Fruit fly (Drosophila melanogaster) whole organism, embryonic: Measurements from ENCODE around the gene Mlc2.
A peak's percentile ranks its signal among the peaks of the same experiment; 100 is the strongest.

Experiments used
- Antp ChIP-seq: fragments of 200-800 bp; sonication (Bioruptor generic); optimal IDR thresholded peaks from 3 replicates; lab custom pipeline; 2016; ENCODE audit warnings: missing biosample characterization, missing genetic modification characterization
- CG10321 ChIP-seq: fragments of 200-800 bp; sonication (Bioruptor generic); IDR thresholded peaks from 2 replicates; pipeline ENCODE4 v1.3.6; 2022; ENCODE audit warnings: missing biosample characterization, missing genetic modification characterization
- CG13287 ChIP-seq: fragments of 200-800 bp; sonication (Bioruptor generic); IDR thresholded peaks from 2 replicates; pipeline ENCODE4 v1.3.6; 2022; ENCODE audit warnings: missing biosample characterization, missing genetic modification characterization; ENCODE audit not compliant: partially characterized antibody
- CG15479 ChIP-seq: fragments of 200-800 bp; sonication (Bioruptor generic); optimal IDR thresholded peaks from 3 replicates; lab custom pipeline; 2019; ENCODE audit warnings: missing biosample characterization, mild to moderate bottlenecking, missing genetic modification characterization, moderate library complexity
- CG15696 ChIP-seq: fragments of 200-800 bp; sonication (Bioruptor generic); optimal IDR thresholded peaks from 2 replicates; lab custom pipeline; 2019; ENCODE audit warnings: missing biosample characterization, mild to moderate bottlenecking, missing genetic modification characterization, moderate library complexity
- CG16815 ChIP-seq: fragments of 200-800 bp; sonication (Bioruptor generic); optimal IDR thresholded peaks from 3 replicates; lab custom pipeline; 2017; ENCODE audit warnings: missing biosample characterization, mild to moderate bottlenecking, missing genetic modification characterization
- CG2712 ChIP-seq: fragments of 200-800 bp; optimal IDR thresholded peaks from 3 replicates; lab custom pipeline; 2019; ENCODE audit warnings: missing biosample characterization, mild to moderate bottlenecking, missing genetic modification characterization, moderate library complexity
- CG3407 ChIP-seq: fragments of 200-800 bp; sonication (Bioruptor generic); optimal IDR thresholded peaks from 2 replicates; lab custom pipeline; 2018; ENCODE audit warnings: missing biosample characterization, mild to moderate bottlenecking, missing genetic modification characterization
- CG5180 ChIP-seq: fragments of 200-800 bp; sonication (Bioruptor generic); optimal IDR thresholded peaks from 3 replicates; lab custom pipeline; 2017; ENCODE audit warnings: missing biosample characterization, missing genetic modification characterization, mild to moderate bottlenecking, moderate library complexity, missing genetic modification reagents
- CG6791 ChIP-seq: fragments of 200-800 bp; sonication (Bioruptor generic); IDR thresholded peaks from 3 replicates; pipeline ENCODE4 v1.3.6; 2022; ENCODE audit warnings: missing biosample characterization, missing genetic modification characterization; ENCODE audit not compliant: partially characterized antibody
- CG8290 ChIP-seq, 3 experiments: fragments of 200-800 bp; sonication (Bioruptor generic); optimal IDR thresholded peaks; 2 replicates each; lab custom pipeline; 2016 to 2019; ENCODE audit warnings: missing biosample characterization in 3 of 3, missing genetic modification characterization in 3 of 3, mild to moderate bottlenecking in 2 of 3, moderate library complexity in 1 of 3
- CG9609 ChIP-seq: fragments of 200-800 bp; sonication (Bioruptor generic); optimal IDR thresholded peaks from 3 replicates; lab custom pipeline; 2016; ENCODE audit warnings: missing biosample characterization, missing genetic modification characterization
- CTCF ChIP-seq: fragments of 200-800 bp; sonication (Bioruptor generic); optimal IDR thresholded peaks from 2 replicates; lab custom pipeline; 2017; ENCODE audit warnings: missing biosample characterization, mild to moderate bottlenecking, missing genetic modification characterization, moderate library complexity
- D ChIP-seq, 2 experiments: fragments of 200-800 bp in 1 of 2; fragments of >200 bp in 1 of 2; sonication (Bioruptor generic) in 1 of 2; optimal IDR thresholded peaks; 2 replicates in 1 of 2; 3 replicates in 1 of 2; lab custom pipeline; 2017; ENCODE audit warnings: mild to moderate bottlenecking in 1 of 2, missing biosample characterization in 1 of 2, missing genetic modification characterization in 1 of 2, missing genetic modification reagents in 1 of 2
- Dp ChIP-seq: fragments of 200-800 bp; sonication (Bioruptor generic); optimal IDR thresholded peaks from 2 replicates; lab custom pipeline; 2018; ENCODE audit warnings: missing biosample characterization, mild to moderate bottlenecking, missing genetic modification characterization, moderate library complexity
- E2f2 ChIP-seq: fragments of 200-800 bp; sonication (Bioruptor generic); IDR thresholded peaks from 2 replicates; pipeline ENCODE4 v1.3.6; 2022; ENCODE audit warnings: missing biosample characterization, missing genetic modification characterization
- Ets65A ChIP-seq: fragments of 200-800 bp; sonication (Bioruptor generic); peaks from one replicate; lab custom pipeline; 2016; ENCODE audit warnings: missing biosample characterization, missing genetic modification characterization
- GATAe ChIP-seq: fragments of 200-800 bp; sonication (Bioruptor generic); conservative IDR thresholded peaks from 2 replicates; pipeline ENCODE4 v1.3.6; 2022; ENCODE audit warnings: missing biosample characterization, missing genetic modification characterization
- HHEX ChIP-seq: fragments of 200-800 bp; sonication (Bioruptor generic); optimal IDR thresholded peaks from 3 replicates; lab custom pipeline; 2017; ENCODE audit warnings: missing biosample characterization, mild to moderate bottlenecking, missing genetic modification characterization, missing genetic modification reagents
- HmgZ ChIP-seq: fragments of 200-800 bp; sonication (Bioruptor generic); optimal IDR thresholded peaks from 2 replicates; lab custom pipeline; 2018; ENCODE audit warnings: missing biosample characterization, mild to moderate bottlenecking, missing genetic modification characterization
- Opbp ChIP-seq: fragments of 200-800 bp; sonication (Bioruptor generic); IDR thresholded peaks from 3 replicates; pipeline ENCODE4 v1.3.6; 2022; ENCODE audit warnings: missing biosample characterization, missing genetic modification characterization; ENCODE audit not compliant: partially characterized antibody
- Trl ChIP-seq, 3 experiments: fragments of >200 bp in 2 of 3; fragments of 200-800 bp in 1 of 3; sonication (Bioruptor generic) in 1 of 3; optimal IDR thresholded peaks; 2 replicates in 1 of 3; 3 replicates in 2 of 3; lab custom pipeline; 2016 to 2017; ENCODE audit warnings: missing biosample characterization in 1 of 3, missing genetic modification characterization in 1 of 3
- Vsx1 ChIP-seq: fragments of 200-800 bp; sonication (Bioruptor generic); optimal IDR thresholded peaks from 2 replicates; lab custom pipeline; 2017; ENCODE audit warnings: missing biosample characterization, mild to moderate bottlenecking, missing genetic modification characterization, missing genetic modification reagents
- aop ChIP-seq: fragments of 200-800 bp; sonication (Bioruptor generic); IDR thresholded peaks from 2 replicates; pipeline ENCODE4 v1.3.6; 2022; ENCODE audit warnings: missing biosample characterization, missing genetic modification characterization
- cad ChIP-seq: fragments of >200 bp; optimal IDR thresholded peaks from 2 replicates; lab custom pipeline; 2017; ENCODE audit warnings: missing biosample characterization, missing genetic modification characterization
- chinmo ChIP-seq: fragments of 200-800 bp; sonication (Bioruptor generic); IDR thresholded peaks from 4 replicates; pipeline ENCODE4 v1.3.6; 2022; ENCODE audit warnings: missing biosample characterization, missing genetic modification characterization; ENCODE audit not compliant: partially characterized antibody
- da ChIP-seq: fragments of 200-800 bp; sonication (Bioruptor generic); optimal IDR thresholded peaks from 2 replicates; lab custom pipeline; 2016; ENCODE audit warnings: missing biosample characterization, missing genetic modification characterization
- grn ChIP-seq: fragments of 200-800 bp; sonication (Bioruptor generic); optimal IDR thresholded peaks from 3 replicates; lab custom pipeline; 2017; ENCODE audit warnings: missing biosample characterization, missing genetic modification characterization
- ham ChIP-seq: fragments of 200-800 bp; sonication (Bioruptor generic); IDR thresholded peaks from 2 replicates; pipeline ENCODE4 v1.3.6; 2022; ENCODE audit warnings: missing biosample characterization, missing genetic modification characterization
- hb ChIP-seq: fragments of 200-800 bp; sonication (Bioruptor generic); IDR thresholded peaks from 3 replicates; pipeline ENCODE4 v1.3.6; 2022; ENCODE audit warnings: missing biosample characterization, missing genetic modification characterization; ENCODE audit not compliant: partially characterized antibody
- her ChIP-seq: fragments of 200-800 bp; sonication (Bioruptor generic); optimal IDR thresholded peaks from 2 replicates; lab custom pipeline; 2016; ENCODE audit warnings: missing biosample characterization, missing genetic modification characterization
- rib ChIP-seq: fragments of 200-800 bp; sonication (Bioruptor generic); IDR thresholded peaks from 2 replicates; pipeline ENCODE4 v1.3.6; 2022; ENCODE audit warnings: missing biosample characterization, missing genetic modification characterization
- slou ChIP-seq: fragments of 200-800 bp; sonication (Bioruptor generic); optimal IDR thresholded peaks from 3 replicates; lab custom pipeline; 2016; ENCODE audit warnings: missing biosample characterization, missing genetic modification characterization
- slp2 ChIP-seq: fragments of 200-800 bp; sonication (Bioruptor generic); optimal IDR thresholded peaks from 2 replicates; lab custom pipeline; 2016; ENCODE audit warnings: missing biosample characterization, missing genetic modification characterization
- so ChIP-seq: fragments of 200-800 bp; sonication (Bioruptor generic); IDR thresholded peaks from 3 replicates; pipeline ENCODE4 v1.3.6; 2022; ENCODE audit warnings: missing biosample characterization, missing genetic modification characterization
- stc ChIP-seq: fragments of 200-800 bp; sonication (Bioruptor generic); IDR thresholded peaks from 2 replicates; pipeline ENCODE4 v1.3.6; 2022; ENCODE audit warnings: missing biosample characterization, missing genetic modification characterization
- trem ChIP-seq: fragments of 200-800 bp; optimal IDR thresholded peaks from 3 replicates; lab custom pipeline; 2019; ENCODE audit warnings: missing biosample characterization, mild to moderate bottlenecking, missing genetic modification characterization, moderate library complexity
- ttk ChIP-seq: fragments of 200-800 bp; sonication (Bioruptor generic); IDR thresholded peaks from 2 replicates; pipeline ENCODE4 v2.1.2; 2022; ENCODE audit warnings: missing biosample characterization, missing genetic modification characterization
- unpg ChIP-seq: fragments of 200-800 bp; sonication (Bioruptor generic); optimal IDR thresholded peaks from 3 replicates; lab custom pipeline; 2018; ENCODE audit warnings: missing biosample characterization, mild to moderate bottlenecking, missing genetic modification characterization, moderate library complexity
- vvl ChIP-seq: fragments of 200-800 bp; sonication (Bioruptor generic); IDR thresholded peaks from 2 replicates; pipeline ENCODE4 v1.3.6; 2022; ENCODE audit warnings: missing biosample characterization, missing genetic modification characterization
- z ChIP-seq: fragments of 200-800 bp; sonication (Bioruptor generic); IDR thresholded peaks from 3 replicates; pipeline ENCODE4 v1.3.6; 2022; ENCODE audit warnings: missing biosample characterization, missing genetic modification characterization

Gene Mlc2

DNA sequence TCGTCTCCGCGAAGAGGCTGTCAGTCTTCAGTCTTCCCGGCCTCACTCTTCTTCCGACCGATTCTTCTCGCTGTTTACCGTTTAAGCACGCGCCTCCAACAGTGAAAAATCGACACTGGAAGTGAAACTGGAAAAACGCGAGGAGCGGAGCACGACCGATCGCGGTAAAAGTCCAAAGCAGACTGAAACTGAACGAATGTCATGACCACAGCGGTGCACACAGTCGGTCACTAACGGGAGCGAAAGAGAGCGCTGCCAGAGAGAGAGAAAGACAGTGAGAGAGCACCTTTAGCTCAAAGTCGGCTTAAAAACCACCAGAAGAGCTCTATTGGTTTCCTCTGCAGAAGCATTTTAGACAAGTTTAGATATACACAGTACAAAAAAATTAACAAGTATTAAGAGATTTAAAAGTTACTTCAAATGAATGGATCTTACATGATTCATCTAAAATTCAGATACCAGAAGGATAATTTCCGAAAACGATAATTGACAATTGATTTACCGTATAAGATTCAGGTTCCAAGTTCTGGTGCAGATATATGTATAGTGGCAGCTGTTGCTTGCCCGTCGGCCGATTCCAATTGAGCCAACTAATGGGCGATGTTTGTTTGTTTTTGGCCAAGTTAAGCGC lies 13.9 kb downstream of the Mlc2 start, which contains the start of gene CG11498 (continued):
- TF ChIP-seq HmgZ (tag; lab: Kevin White, UChicago) (no peak), Opbp (GFP tag; lab: Robert Waterston, UW) (no peak), hb (GFP tag; lab: Robert Waterston, UW) (no peak), CG3407 (no peak), slp2 (GFP tag; lab: Kevin White, UChicago) (no peak), GATAe (no peak), CG5180 (GFP tag; lab: Kevin White, UChicago) (no peak), ttk (GFP tag; lab: Robert Waterston, UW) (no peak), slou (GFP tag; lab: Kevin White, UChicago) (no peak), CG10321 (GFP tag; lab: Robert Waterston, UW) (no peak), CG8290 (GFP tag; optimal IDR thresholded peaks at IDR 0.05; lab: Kevin White, UChicago) (no peak), CG8290 (tag; optimal IDR thresholded peaks at IDR 0.05; lab: Kevin White, UChicago) (no peak), chinmo (GFP tag; lab: Robert Waterston, UW) (no peak), Antp (GFP tag; lab: Kevin White, UChicago) (no peak), unpg (GFP tag; lab: Kevin White, UChicago) (no peak), CG15479 (GFP tag; lab: Kevin White, UChicago) (no peak), da (GFP tag; lab: Kevin White, UChicago) (no peak), grn (GFP tag; lab: Kevin White, UChicago) (no peak), CG2712 (tag; lab: Kevin White, UChicago) (no peak), CTCF (GFP tag; lab: Kevin White, UChicago) (no peak), Trl (optimal IDR thresholded peaks at IDR 0.05; lab: Kevin White, UChicago) (peak; percentile 66 to 83), Trl (GFP tag; optimal IDR thresholded peaks at IDR 0.05; lab: Kevin White, UChicago) (no peak), E2f2 (GFP tag; lab: Robert Waterston, UW) (peak; percentile 31; the same call in 1 of the 2 replicates), Ets65A (no peak), ham (GFP tag; lab: Robert Waterston, UW) (no peak), rib (GFP tag; lab: Robert Waterston, UW) (no peak), so (GFP tag; lab: Robert Waterston, UW) (0 out of 3 replicates have a peak, but pooled peaks have one; percentile 44), D (optimal IDR thresholded peaks at IDR 0.05; lab: Kevin White, UChicago) (no peak), D (GFP tag; optimal IDR thresholded peaks at IDR 0.05; lab: Kevin White, UChicago) (no peak), CG6791 (peak; percentile 41; the same call in 1 of the 3 replicates), stc (GFP tag; lab: Robert Waterston, UW) (no peak), Dp (GFP tag; lab: Kevin White, UChicago) (no peak), HHEX (no peak), CG9609 (GFP tag; lab: Kevin White, UChicago) (no peak), CG16815 (no peak), trem (no peak), Vsx1 (GFP tag; lab: Kevin White, UChicago) (no peak), her (no peak), z (GFP tag; lab: Robert Waterston, UW) (0 out of 3 replicates have a peak, but pooled peaks have one; percentile 65), aop (GFP tag; lab: Robert Waterston, UW) (no peak), CG15696 (tag; lab: Kevin White, UChicago) (no peak), cad (GFP tag; lab: Kevin White, UChicago) (no peak), vvl (GFP tag; lab: Robert Waterston, UW) (peak; percentile 36; the same call in 1 of the 2 replicates), CG13287 (GFP tag; lab: Robert Waterston, UW) (peak; percentile 11; the same call in 1 of the 2 replicates)
